Worm (Caenorhabditis elegans) whole organism, L3 larva: Measurements from ENCODE around the gene adbp-1.

ENCODE experiments used
- ama-1 ChIP-seq: fragments of 150-350 bp; optimal IDR thresholded peaks from 2 replicates; lab custom pipeline; 2018
- ceh-82 ChIP-seq: fragments of 150-350 bp; optimal IDR thresholded peaks from 2 replicates; lab custom pipeline; 2014; ENCODE audit warnings: missing biosample characterization, missing genetic modification characterization
- egl-5 ChIP-seq: fragments of 150-350 bp; optimal IDR thresholded peaks from 2 replicates; lab custom pipeline; 2017; ENCODE audit warnings: missing biosample characterization, missing genetic modification reagents, missing genetic modification characterization, inconsistent platforms
- fkh-10 ChIP-seq: sonication (generic microtip); optimal IDR thresholded peaks from 2 replicates; lab custom pipeline; 2017; ENCODE audit warnings: missing biosample characterization, missing genetic modification reagents, missing genetic modification characterization
- lin-15B ChIP-seq: fragments of 150-350 bp; optimal IDR thresholded peaks from 2 replicates; lab custom pipeline; 2014; ENCODE audit warnings: missing biosample characterization, missing genetic modification characterization
- lin-39 ChIP-seq: fragments of 150-350 bp; optimal IDR thresholded peaks from 2 replicates; lab custom pipeline; 2018; ENCODE audit warnings: missing biosample characterization, missing genetic modification reagents, missing genetic modification characterization
- mdl-1 ChIP-seq: fragments of 150-350 bp; optimal IDR thresholded peaks from 2 replicates; lab custom pipeline; 2014; ENCODE audit warnings: missing biosample characterization, missing genetic modification characterization
- nhr-237 ChIP-seq: fragments of 150-350 bp; optimal IDR thresholded peaks from 2 replicates; lab custom pipeline; 2014; ENCODE audit warnings: missing biosample characterization, missing genetic modification characterization
- nhr-25 ChIP-seq: sonication (generic microtip); optimal IDR thresholded peaks from 2 replicates; lab custom pipeline; 2017; ENCODE audit warnings: missing biosample characterization, missing genetic modification characterization
- nhr-28 ChIP-seq: fragments of 150-350 bp; optimal IDR thresholded peaks from 2 replicates; lab custom pipeline; 2014; ENCODE audit warnings: missing biosample characterization, missing genetic modification characterization
- nhr-76 ChIP-seq: fragments of 150-350 bp; sonication (generic microtip); optimal IDR thresholded peaks from 5 replicates; lab custom pipeline; 2014; ENCODE audit warnings: missing biosample characterization, missing genetic modification characterization
- pha-4 ChIP-seq: fragments of 150-350 bp; optimal IDR thresholded peaks from 2 replicates; lab custom pipeline; 2014; ENCODE audit warnings: missing biosample characterization, missing genetic modification reagents, missing genetic modification characterization
- unc-62 ChIP-seq: fragments of 150-350 bp; sonication (generic microtip); optimal IDR thresholded peaks from 4 replicates; lab custom pipeline; 2014; ENCODE audit warnings: missing biosample characterization, missing genetic modification reagents, missing genetic modification characterization

DNA sequence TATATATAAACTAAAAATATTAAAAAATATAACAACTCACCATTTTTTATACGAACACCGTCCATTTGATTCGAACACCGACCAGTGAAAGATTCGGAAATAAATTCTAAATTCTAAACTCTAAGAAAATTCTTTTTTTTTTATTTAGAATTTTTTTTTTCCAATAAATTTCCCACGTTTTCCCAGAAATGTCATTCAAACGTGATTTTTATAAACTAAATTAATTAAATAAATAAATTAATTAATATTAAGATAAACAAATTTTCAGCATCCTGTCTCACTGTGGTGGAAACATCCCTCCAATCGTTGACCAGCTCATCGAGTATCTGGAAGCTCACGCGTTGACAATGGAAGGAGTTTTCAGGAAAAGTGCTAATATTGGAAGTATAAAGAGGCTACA lies 23.6 kb downstream of the adbp-1 start, which contains the start of gene klp-17:
- TF ChIP-seq egl-5 (tag; lab: Kevin White, UChicago) (no peak), nhr-25 (tag; lab: Kevin White, UChicago) (no peak), pha-4 (tag; lab: Kevin White, UChicago) (no peak), mdl-1 (tag; lab: Kevin White, UChicago) (no peak), ama-1 (no peak), lin-39 (tag; lab: Kevin White, UChicago) (no peak), fkh-10 (GFP tag; lab: Kevin White, UChicago) (no peak), nhr-76 (tag; lab: Kevin White, UChicago) (no peak), ceh-82 (tag; lab: Kevin White, UChicago) (no peak), unc-62 (GFP tag; lab: Kevin White, UChicago) (no peak), lin-15B (tag; lab: Kevin White, UChicago) (no peak), nhr-237 (tag; lab: Kevin White, UChicago) (no peak), nhr-28 (tag; lab: Kevin White, UChicago) (no peak)
